Fruit fly (Drosophila melanogaster) ovary, adult (tissue): Measurements from ENCODE around the gene ppan.

Experiments
- CG17801 ChIP-seq: fragments of 200-800 bp; optimal IDR thresholded peaks from 2 replicates; lab custom pipeline; 2019; ENCODE audit warnings: missing biosample characterization, mild to moderate bottlenecking, missing genetic modification characterization, moderate library complexity; ENCODE audit not compliant: partially characterized antibody

Gene ppan

DNA sequence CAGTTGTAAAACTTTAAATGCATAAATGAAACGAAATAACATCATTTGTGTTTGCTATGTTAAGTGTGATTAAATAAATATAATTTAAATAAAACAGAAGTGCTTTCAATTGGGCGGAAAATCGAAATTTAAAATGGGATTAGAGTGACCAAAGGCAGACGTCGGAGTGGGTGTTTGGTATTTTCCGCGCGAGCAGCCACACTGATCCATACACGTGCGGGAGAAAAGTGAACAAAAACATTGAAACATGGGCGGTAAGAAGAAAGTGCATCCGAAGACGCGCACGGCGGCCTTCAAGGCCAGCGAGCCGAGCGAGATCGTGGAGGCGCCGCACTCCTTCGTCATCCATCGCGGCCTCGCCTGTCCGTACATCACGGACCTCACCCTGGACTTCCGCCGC lies at the start of gene ppan:
Gene ppan (plus strand): TSS at position 198 of the 400 bp plus-strand sequence.
- TF ChIP-seq CG17801 (GFP tag; lab: Kevin White, UChicago): no peak

DNA sequence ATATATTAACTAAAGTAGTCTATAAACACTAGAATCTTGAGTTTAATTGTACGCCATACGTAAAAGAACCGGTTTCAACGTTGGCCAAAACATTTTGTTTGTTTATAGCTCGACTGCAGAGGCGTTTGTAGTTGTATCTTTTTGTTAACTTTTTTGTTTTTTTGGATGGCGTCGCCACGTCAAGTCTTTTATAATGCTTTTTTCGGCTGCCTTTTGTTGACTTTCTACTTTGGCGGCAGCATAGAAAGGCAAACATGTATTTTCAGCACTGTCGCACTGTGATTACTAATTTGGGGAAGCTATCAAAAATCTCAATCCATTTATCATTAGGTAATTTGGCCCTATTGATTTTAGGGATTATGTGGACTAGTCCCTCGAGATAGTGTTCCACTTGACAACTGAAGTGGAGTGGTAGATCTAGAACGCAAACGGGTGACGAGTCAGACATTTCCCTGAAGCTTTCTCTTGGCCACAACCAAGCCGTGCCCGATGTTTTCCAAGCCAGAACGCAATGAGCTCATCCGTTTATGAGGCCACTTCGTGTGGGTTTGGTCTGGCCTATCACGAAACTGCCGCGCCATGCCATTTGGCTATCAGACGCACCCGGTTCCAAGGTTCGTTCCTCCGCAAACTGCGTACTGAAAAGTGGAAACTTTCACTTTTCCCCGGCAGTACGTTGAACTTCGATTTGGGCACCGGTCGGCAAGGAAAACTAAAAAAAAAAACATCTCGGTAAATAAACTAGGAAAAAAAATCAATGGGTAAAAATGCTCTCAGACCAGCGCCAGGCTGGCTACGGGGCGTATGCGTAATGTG lies 49.4 kb upstream of the ppan start:
- TF ChIP-seq CG17801 (GFP tag; lab: Kevin White, UChicago): no peak

dm6 chr3R:21067543-21067942 lies 48.5 kb upstream of the ppan start:
- no peak for TF ChIP-seq CG17801 (GFP tag; lab: Kevin White, UChicago)

DNA sequence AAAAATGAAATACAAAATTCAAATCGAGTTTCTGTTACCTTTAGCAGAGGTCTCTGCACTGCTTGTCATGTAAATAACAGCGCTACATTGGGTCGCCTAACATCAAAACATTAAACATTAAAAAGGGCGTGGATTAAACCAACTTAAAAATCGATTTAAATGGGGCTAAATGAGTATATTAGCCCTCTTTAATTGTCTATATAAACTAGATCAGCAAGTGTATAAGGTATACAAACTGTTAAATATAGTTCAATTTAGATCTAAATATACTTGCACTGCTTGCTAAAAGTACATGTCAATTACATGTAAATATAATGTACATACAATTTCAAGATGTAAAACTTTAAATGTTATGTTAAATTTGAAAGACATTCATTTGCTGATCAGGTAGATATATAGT lies 46.3 kb upstream of the ppan start:
- TF ChIP-seq CG17801 (GFP tag; lab: Kevin White, UChicago): no peak

- TF ChIP-seq CG17801 (GFP tag; lab: Kevin White, UChicago): no peak
Observed at dm6 chr3R:21071312-21071711, 44.7 kb upstream of the ppan start.

dm6 chr3R:21071943-21072500 lies 44.0 kb upstream of the ppan start:
- no peak for TF ChIP-seq CG17801 (GFP tag; lab: Kevin White, UChicago)

dm6 chr3R:21073141-21073540 lies 42.9 kb upstream of the ppan start, which contains the start of gene r-l:
TSS of gene r-l (minus strand) at chr3R:21073319.
- TF ChIP-seq CG17801 (GFP tag; lab: Kevin White, UChicago): no peak

- no peak for TF ChIP-seq CG17801 (GFP tag; lab: Kevin White, UChicago)
Observed at dm6 chr3R:21073707-21074106, 42.3 kb upstream of the ppan start, which contains the start of gene dmrt93B. TSS of gene dmrt93B (plus strand) at chr3R:21074007.

- TF ChIP-seq CG17801 (GFP tag; lab: Kevin White, UChicago): no peak
Observed at dm6 chr3R:21077577-21077976, 38.5 kb upstream of the ppan start.

- TF ChIP-seq CG17801 (GFP tag; lab: Kevin White, UChicago): no peak
Observed at dm6 chr3R:21078211-21078610, 37.8 kb upstream of the ppan start.

DNA sequence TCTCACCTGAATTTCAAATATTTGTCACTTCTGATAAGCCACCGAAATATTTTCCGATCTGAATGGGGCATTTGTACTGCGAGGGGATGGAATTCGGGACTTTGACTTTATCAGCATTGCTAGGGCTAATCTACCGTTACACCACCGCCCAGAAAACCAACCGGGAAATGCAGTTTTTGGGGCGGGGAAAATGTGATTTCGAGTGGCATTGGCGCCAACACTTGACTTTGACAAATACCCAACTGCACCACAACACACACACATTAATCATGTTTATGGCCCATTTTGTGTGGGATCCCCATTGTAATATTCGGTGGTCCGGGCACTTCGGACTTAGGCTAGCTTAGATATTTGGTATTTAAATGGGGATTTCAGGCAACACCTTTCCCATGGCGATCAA lies 37.1 kb upstream of the ppan start:
- no peak for TF ChIP-seq CG17801 (GFP tag; lab: Kevin White, UChicago)

- TF ChIP-seq CG17801 (GFP tag; lab: Kevin White, UChicago): no peak
Observed at dm6 chr3R:21080876-21081586, 35.0 kb upstream of the ppan start, which contains the start of gene HHEX. TSS of gene HHEX (minus strand) at chr3R:21080926.

DNA sequence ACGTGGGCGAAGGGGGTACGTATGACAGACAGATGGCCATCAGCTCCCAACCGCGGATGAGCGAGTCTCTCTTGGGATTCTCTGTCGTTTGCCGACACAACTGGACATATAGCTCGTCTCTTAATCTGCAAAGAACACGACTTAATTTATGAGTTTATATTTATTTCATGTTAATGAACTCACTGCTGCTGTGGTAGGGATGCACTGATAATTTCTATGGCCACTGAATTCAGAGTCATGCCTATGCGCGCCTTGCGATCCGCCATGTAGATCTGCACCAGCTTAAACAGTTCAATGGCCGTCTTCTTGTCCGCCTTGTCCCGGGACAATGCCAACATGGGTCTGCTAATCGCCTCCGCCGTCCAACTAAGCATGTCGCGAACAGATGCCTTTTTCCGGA lies 31.1 kb upstream of the ppan start:
- TF ChIP-seq CG17801 (GFP tag; lab: Kevin White, UChicago): no peak

- no peak for TF ChIP-seq CG17801 (GFP tag; lab: Kevin White, UChicago)
Observed at dm6 chr3R:21089416-21089815, 26.6 kb upstream of the ppan start.
